Fruit fly (Drosophila melanogaster) whole organism, adult: ENCODE data around the gene eIF1.

Experiments used
- CG11617 ChIP-seq: fragments of 200-800 bp; sonication (Bioruptor generic); optimal IDR thresholded peaks from 2 replicates; lab custom pipeline; 2017; ENCODE audit warnings: mild to moderate bottlenecking, missing biosample characterization, missing genetic modification reagents, missing genetic modification characterization
- CG33017 ChIP-seq: fragments of 200-800 bp; sonication (Bioruptor generic); optimal IDR thresholded peaks from 2 replicates; lab custom pipeline; 2018; ENCODE audit warnings: missing biosample characterization, mild to moderate bottlenecking, missing genetic modification characterization, moderate library complexity
- CG7045 ChIP-seq: fragments of 200-800 bp; sonication (Bioruptor generic); optimal IDR thresholded peaks from 2 replicates; lab custom pipeline; 2017; ENCODE audit warnings: missing biosample characterization, mild to moderate bottlenecking, missing genetic modification characterization
- Hr96 ChIP-seq: fragments of 200-800 bp; sonication (Bioruptor generic); optimal IDR thresholded peaks from 2 replicates; lab custom pipeline; 2016; ENCODE audit warnings: missing biosample characterization, missing genetic modification characterization
- bab1 ChIP-seq: fragments of 200-800 bp; sonication (Bioruptor generic); optimal IDR thresholded peaks from 3 replicates; lab custom pipeline; 2019; ENCODE audit warnings: missing biosample characterization, mild to moderate bottlenecking, missing genetic modification characterization, moderate library complexity
- cic ChIP-seq: fragments of 200-800 bp; sonication (Bioruptor generic); optimal IDR thresholded peaks from 2 replicates; lab custom pipeline; 2017; ENCODE audit warnings: missing biosample characterization, mild to moderate bottlenecking, missing genetic modification characterization, moderate library complexity
- cnc ChIP-seq, 2 experiments: fragments of >200 bp; optimal IDR thresholded peaks; 2 replicates each; lab custom pipeline; 2017
- kay ChIP-seq: fragments of 200-800 bp; sonication (Bioruptor generic); peaks from one replicate; lab custom pipeline; 2016; ENCODE audit warnings: missing biosample characterization, missing genetic modification characterization, borderline replicate concordance
- ovo ChIP-seq: fragments of 200-800 bp; sonication (Bioruptor generic); optimal IDR thresholded peaks from 2 replicates; lab custom pipeline; 2016; ENCODE audit warnings: missing biosample characterization, missing genetic modification characterization

DNA sequence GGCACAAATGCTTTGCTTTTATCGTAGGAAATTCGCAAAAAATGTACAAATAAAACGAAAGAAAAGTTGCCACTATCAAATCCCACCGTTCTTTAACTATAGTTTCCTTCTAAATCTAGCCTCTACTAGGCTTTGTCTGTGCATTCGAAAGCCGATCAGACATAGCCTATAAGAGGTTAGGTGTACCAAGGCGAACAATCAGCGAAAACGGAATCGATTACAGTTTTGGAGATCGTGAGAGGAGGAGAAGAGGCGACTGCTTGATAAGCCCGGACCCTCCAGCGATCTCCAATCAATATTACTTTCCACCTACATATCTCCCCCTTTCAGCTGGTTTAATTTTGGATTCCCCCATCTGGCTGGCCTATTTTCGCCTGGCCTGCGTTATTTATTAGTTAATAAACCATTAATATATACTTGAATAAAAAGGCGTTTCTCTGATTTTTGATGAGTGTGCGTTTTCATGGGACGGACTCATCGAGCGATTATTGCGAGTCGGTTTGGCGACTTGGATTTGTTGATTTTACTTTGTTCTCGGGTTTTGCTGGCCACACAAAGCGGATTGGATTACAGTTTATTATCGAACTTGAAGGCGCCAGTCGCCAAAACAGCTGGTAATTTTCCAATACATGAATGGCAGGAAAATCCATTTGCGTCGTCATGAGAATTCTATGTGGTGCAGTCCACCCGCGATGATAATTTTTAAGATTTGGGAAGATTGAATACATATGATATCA, 27.9 kb downstream of the eIF1 start:
- TF ChIP-seq cic (GFP tag; lab: Kevin White, UChicago) (no peak), kay (GFP tag; lab: Kevin White, UChicago) (no peak), cnc (optimal IDR thresholded peaks at IDR 0.05; lab: Kevin White, UChicago) (peak in 1 of 2 experiments; percentile 15), CG33017 (tag; lab: Kevin White, UChicago) (no peak), Hr96 (GFP tag; lab: Kevin White, UChicago) (no peak), ovo (GFP tag; lab: Kevin White, UChicago) (no peak), bab1 (GFP tag; lab: Kevin White, UChicago) (no peak), CG7045 (no peak), CG11617 (GFP tag; lab: Kevin White, UChicago) (no peak)
